Worm (Caenorhabditis elegans) whole organism, L3 larva: Measurements from ENCODE around the gene lmtr-3.
A peak's percentile ranks its signal among the peaks of the same experiment; 100 is the strongest.

Experiments used
- R02D3.7 ChIP-seq: fragments of 150-350 bp; optimal IDR thresholded peaks from 2 replicates; lab custom pipeline; 2014; ENCODE audit warnings: missing biosample characterization, missing genetic modification characterization
- ama-1 ChIP-seq: fragments of 150-350 bp; optimal IDR thresholded peaks from 2 replicates; lab custom pipeline; 2018
- ceh-16 ChIP-seq: sonication (generic microtip); optimal IDR thresholded peaks from 2 replicates; lab custom pipeline; 2017; ENCODE audit warnings: missing biosample characterization, missing genetic modification characterization
- fkh-10 ChIP-seq: sonication (generic microtip); optimal IDR thresholded peaks from 2 replicates; lab custom pipeline; 2017; ENCODE audit warnings: missing biosample characterization, missing genetic modification reagents, missing genetic modification characterization
- lin-15B ChIP-seq: fragments of 150-350 bp; optimal IDR thresholded peaks from 2 replicates; lab custom pipeline; 2014; ENCODE audit warnings: missing biosample characterization, missing genetic modification characterization
- nhr-237 ChIP-seq: fragments of 150-350 bp; optimal IDR thresholded peaks from 2 replicates; lab custom pipeline; 2014; ENCODE audit warnings: missing biosample characterization, missing genetic modification characterization
- nhr-77 ChIP-seq: fragments of 150-350 bp; optimal IDR thresholded peaks from 2 replicates; lab custom pipeline; 2014; ENCODE audit warnings: missing biosample characterization, missing genetic modification characterization
- skn-1 ChIP-seq: fragments of 150-350 bp; optimal IDR thresholded peaks from 2 replicates; lab custom pipeline; 2014; ENCODE audit warnings: missing biosample characterization, missing genetic modification characterization

ce11 chrV:11078104-11078724 is 45.8 kb upstream of the lmtr-3 start, which contains the start of gene act-2:
- no peak for TF ChIP-seq nhr-237 (tag; lab: Kevin White, UChicago)
- peak; percentile 22 for TF ChIP-seq ama-1 (lab: Kevin White, UChicago)
- peak; percentile 23 for TF ChIP-seq skn-1
- TF ChIP-seq R02D3.7, result peak; percentile 9
- TF ChIP-seq nhr-77, result no peak
- TF ChIP-seq lin-15B (tag; lab: Kevin White, UChicago), result peak; percentile 78
- peak; percentile 58 for TF ChIP-seq fkh-10
- TF ChIP-seq ceh-16, result no peak
